Fruit fly (Drosophila melanogaster) whole organism, prepupa: ENCODE measurements around the gene Hsp26.

Experiments used
- CG10631 ChIP-seq: fragments of 200-800 bp; sonication (Bioruptor generic); optimal IDR thresholded peaks from 2 replicates; lab custom pipeline; 2016; ENCODE audit warnings: missing biosample characterization, missing genetic modification characterization
- CG10669 ChIP-seq: fragments of 200-800 bp; sonication (Bioruptor generic); optimal IDR thresholded peaks from 3 replicates; lab custom pipeline; 2018; ENCODE audit warnings: missing biosample characterization, mild to moderate bottlenecking, missing genetic modification characterization, moderate library complexity
- CG11294 ChIP-seq: fragments of 200-800 bp; sonication (Bioruptor generic); IDR thresholded peaks from 2 replicates; pipeline ENCODE4 v1.3.6; 2022; ENCODE audit warnings: missing biosample characterization, missing genetic modification characterization
- CG11762 ChIP-seq: fragments of 200-800 bp; sonication (Bioruptor generic); optimal IDR thresholded peaks from 3 replicates; lab custom pipeline; 2016; ENCODE audit warnings: missing biosample characterization, missing genetic modification characterization; ENCODE audit not compliant: insufficient read depth
- CG11902 ChIP-seq: fragments of 200-800 bp; sonication (Bioruptor generic); optimal IDR thresholded peaks from 3 replicates; lab custom pipeline; 2016; ENCODE audit warnings: missing biosample characterization, missing genetic modification characterization
- CG15336 ChIP-seq: fragments of 200-800 bp; sonication (Bioruptor generic); IDR thresholded peaks from 2 replicates; pipeline ENCODE4 v1.3.6; 2022; ENCODE audit warnings: missing biosample characterization, missing genetic modification characterization
- CG1621 ChIP-seq: fragments of 200-800 bp; sonication (Bioruptor generic); optimal IDR thresholded peaks from 3 replicates; lab custom pipeline; 2018; ENCODE audit warnings: missing biosample characterization, mild to moderate bottlenecking, missing genetic modification characterization
- CG16779 ChIP-seq: fragments of 200-800 bp; sonication (Bioruptor generic); optimal IDR thresholded peaks from 3 replicates; lab custom pipeline; 2017; ENCODE audit warnings: missing biosample characterization, mild to moderate bottlenecking, missing genetic modification characterization
- CG31627 ChIP-seq: fragments of 200-800 bp; sonication (Bioruptor generic); optimal IDR thresholded peaks from 3 replicates; lab custom pipeline; 2016; ENCODE audit warnings: missing biosample characterization, missing genetic modification characterization
- CG32006 ChIP-seq: fragments of 200-800 bp; sonication (Bioruptor generic); optimal IDR thresholded peaks from 3 replicates; lab custom pipeline; 2017; ENCODE audit warnings: missing biosample characterization, mild to moderate bottlenecking, missing genetic modification characterization
- CG34406 ChIP-seq: fragments of 200-800 bp; sonication (Bioruptor generic); optimal IDR thresholded peaks from 3 replicates; lab custom pipeline; 2016; ENCODE audit warnings: missing biosample characterization, missing genetic modification characterization
- CG3919 ChIP-seq: fragments of 200-800 bp; sonication (Bioruptor generic); optimal IDR thresholded peaks from 3 replicates; lab custom pipeline; 2016; ENCODE audit warnings: missing biosample characterization, missing genetic modification characterization
- CG4318 ChIP-seq: fragments of 200-800 bp; sonication (Bioruptor generic); optimal IDR thresholded peaks from 3 replicates; lab custom pipeline; 2017; ENCODE audit warnings: missing biosample characterization, mild to moderate bottlenecking, missing genetic modification characterization
- CG6276 ChIP-seq: fragments of 200-800 bp; sonication (Bioruptor generic); optimal IDR thresholded peaks from 2 replicates; lab custom pipeline; 2017; ENCODE audit warnings: missing biosample characterization, mild to moderate bottlenecking, missing genetic modification characterization
- CG6792 ChIP-seq: fragments of 200-800 bp; sonication (Bioruptor generic); optimal IDR thresholded peaks from 3 replicates; lab custom pipeline; 2016; ENCODE audit warnings: missing biosample characterization, missing genetic modification characterization
- CG6808 ChIP-seq: fragments of 200-800 bp; sonication (Bioruptor generic); optimal IDR thresholded peaks from 3 replicates; lab custom pipeline; 2017; ENCODE audit warnings: missing biosample characterization, missing genetic modification characterization, mild to moderate bottlenecking, moderate library complexity, missing genetic modification reagents
- CG6854 ChIP-seq: fragments of 200-800 bp; sonication (Bioruptor generic); optimal IDR thresholded peaks from 2 replicates; lab custom pipeline; 2017; ENCODE audit warnings: missing biosample characterization, mild to moderate bottlenecking, missing genetic modification characterization
- CG7368 ChIP-seq: fragments of 200-800 bp; sonication (Bioruptor generic); optimal IDR thresholded peaks from 3 replicates; lab custom pipeline; 2016; ENCODE audit warnings: missing biosample characterization, missing genetic modification characterization
- CG8119 ChIP-seq: fragments of 200-800 bp; sonication (Bioruptor generic); IDR thresholded peaks from 3 replicates; pipeline ENCODE4 v1.3.6; 2022; ENCODE audit warnings: missing biosample characterization, missing genetic modification characterization
- CG8632 ChIP-seq: fragments of 200-800 bp; sonication (Bioruptor generic); optimal IDR thresholded peaks from 3 replicates; lab custom pipeline; 2016; ENCODE audit warnings: missing biosample characterization, missing genetic modification characterization
- CG9139 ChIP-seq: fragments of 200-800 bp; sonication (Bioruptor generic); optimal IDR thresholded peaks from 3 replicates; lab custom pipeline; 2017; ENCODE audit warnings: missing biosample characterization, mild to moderate bottlenecking, missing genetic modification characterization
- Eip78C ChIP-seq: fragments of 200-800 bp; sonication (Bioruptor generic); peaks from one replicate; lab custom pipeline; 2016; ENCODE audit warnings: missing biosample characterization, missing genetic modification characterization
- Eip93F ChIP-seq: fragments of 200-800 bp; sonication (Bioruptor generic); optimal IDR thresholded peaks from 2 replicates; lab custom pipeline; 2016; ENCODE audit warnings: missing biosample characterization, mild to moderate bottlenecking, missing genetic modification characterization
- Ets21C ChIP-seq: fragments of 200-800 bp; sonication (Bioruptor generic); optimal IDR thresholded peaks from 3 replicates; lab custom pipeline; 2016; ENCODE audit warnings: missing biosample characterization, missing genetic modification characterization
- Ets96B ChIP-seq: fragments of 200-800 bp; optimal IDR thresholded peaks from 2 replicates; lab custom pipeline; 2019; ENCODE audit warnings: missing biosample characterization, mild to moderate bottlenecking, missing genetic modification characterization, moderate library complexity
- Gug ChIP-seq: fragments of 200-800 bp; sonication (Bioruptor generic); IDR thresholded peaks from 2 replicates; pipeline ENCODE4 v1.3.6; 2022; ENCODE audit warnings: missing biosample characterization, missing genetic modification characterization
- Hr38 ChIP-seq: sonication (Bioruptor generic); optimal IDR thresholded peaks from 2 replicates; lab custom pipeline; 2016; ENCODE audit warnings: missing biosample characterization, missing genetic modification characterization
- Hr39 ChIP-seq: fragments of 200-800 bp; sonication (Bioruptor generic); optimal IDR thresholded peaks from 2 replicates; lab custom pipeline; 2016; ENCODE audit warnings: missing biosample characterization, missing genetic modification characterization
- Hr4 ChIP-seq: fragments of 200-800 bp; sonication (Bioruptor generic); optimal IDR thresholded peaks from 3 replicates; lab custom pipeline; 2016; ENCODE audit warnings: missing biosample characterization, missing genetic modification characterization
- Lpt ChIP-seq: fragments of 200-800 bp; sonication (Bioruptor generic); optimal IDR thresholded peaks from 3 replicates; lab custom pipeline; 2016; ENCODE audit warnings: missing biosample characterization, missing genetic modification characterization
- Met ChIP-seq: fragments of 200-800 bp; sonication (Bioruptor generic); optimal IDR thresholded peaks from 3 replicates; lab custom pipeline; 2016; ENCODE audit warnings: missing biosample characterization, missing genetic modification characterization
- OdsH ChIP-seq: fragments of 200-800 bp; sonication (Bioruptor generic); optimal IDR thresholded peaks from 3 replicates; lab custom pipeline; 2016; ENCODE audit warnings: missing biosample characterization, missing genetic modification characterization
- Sox102F ChIP-seq: fragments of 200-800 bp; sonication (Bioruptor generic); optimal IDR thresholded peaks from 2 replicates; lab custom pipeline; 2016; ENCODE audit warnings: missing biosample characterization, mild to moderate bottlenecking, missing genetic modification characterization
- Sox15 ChIP-seq: fragments of 200-800 bp; sonication (Bioruptor generic); optimal IDR thresholded peaks from 3 replicates; lab custom pipeline; 2016; ENCODE audit warnings: missing biosample characterization, missing genetic modification characterization
- achi ChIP-seq: fragments of 200-800 bp; sonication (Bioruptor generic); optimal IDR thresholded peaks from 3 replicates; lab custom pipeline; 2016; ENCODE audit warnings: missing biosample characterization, missing genetic modification characterization
- acj6 ChIP-seq: fragments of 200-800 bp; sonication (Bioruptor generic); optimal IDR thresholded peaks from 3 replicates; lab custom pipeline; 2016; ENCODE audit warnings: missing biosample characterization, missing genetic modification characterization
- cyc ChIP-seq: fragments of 200-800 bp; sonication (Bioruptor generic); optimal IDR thresholded peaks from 3 replicates; lab custom pipeline; 2016; ENCODE audit warnings: missing biosample characterization, missing genetic modification characterization
- dac ChIP-seq: fragments of 200-800 bp; sonication (Bioruptor generic); optimal IDR thresholded peaks from 2 replicates; lab custom pipeline; 2017; ENCODE audit warnings: missing biosample characterization, mild to moderate bottlenecking, missing genetic modification characterization
- dsx ChIP-seq: fragments of 200-800 bp; optimal IDR thresholded peaks from 3 replicates; lab custom pipeline; 2019; ENCODE audit warnings: missing biosample characterization, mild to moderate bottlenecking, missing genetic modification characterization, moderate library complexity; ENCODE audit not compliant: poor library complexity, severe bottlenecking
- eg ChIP-seq: fragments of 200-800 bp; sonication (Bioruptor generic); IDR thresholded peaks from 3 replicates; pipeline ENCODE4 v1.3.6; 2022; ENCODE audit warnings: missing biosample characterization, missing genetic modification characterization
- esn ChIP-seq: fragments of 200-800 bp; sonication (Bioruptor generic); optimal IDR thresholded peaks from 2 replicates; lab custom pipeline; 2016; ENCODE audit warnings: missing biosample characterization, mild to moderate bottlenecking, missing genetic modification characterization, moderate library complexity
- fd59A ChIP-seq: fragments of 200-800 bp; sonication (Bioruptor generic); optimal IDR thresholded peaks from 2 replicates; lab custom pipeline; 2017; ENCODE audit warnings: missing biosample characterization, mild to moderate bottlenecking, missing genetic modification characterization, missing genetic modification reagents
- fd85E ChIP-seq: fragments of 200-800 bp; sonication (Bioruptor generic); optimal IDR thresholded peaks from 3 replicates; lab custom pipeline; 2016; ENCODE audit warnings: missing biosample characterization, missing genetic modification characterization
- fkh ChIP-seq: fragments of 200-800 bp; sonication (Bioruptor generic); optimal IDR thresholded peaks from 3 replicates; lab custom pipeline; 2017; ENCODE audit warnings: missing biosample characterization, mild to moderate bottlenecking, missing genetic modification characterization, moderate library complexity
- lz ChIP-seq: fragments of 200-800 bp; sonication (Bioruptor generic); optimal IDR thresholded peaks from 3 replicates; lab custom pipeline; 2016; ENCODE audit warnings: missing biosample characterization, missing genetic modification characterization
- net ChIP-seq: fragments of 200-800 bp; sonication (Bioruptor generic); optimal IDR thresholded peaks from 3 replicates; lab custom pipeline; 2016; ENCODE audit warnings: missing biosample characterization, missing genetic modification characterization
- salr ChIP-seq, 2 experiments: fragments of 200-800 bp; sonication (Bioruptor generic); optimal IDR thresholded peaks; 3 replicates each; lab custom pipeline; 2016 to 2018; ENCODE audit warnings: missing biosample characterization in 2 of 2, missing genetic modification characterization in 2 of 2, mild to moderate bottlenecking in 1 of 2
- spab ChIP-seq: fragments of 200-800 bp; sonication (Bioruptor generic); optimal IDR thresholded peaks from 2 replicates; lab custom pipeline; 2017; ENCODE audit warnings: missing biosample characterization, mild to moderate bottlenecking, missing genetic modification characterization, missing genetic modification reagents
- ss ChIP-seq, 2 experiments: fragments of 200-800 bp; sonication (Bioruptor generic); optimal IDR thresholded peaks; 2 replicates in 1 of 2; 3 replicates in 1 of 2; lab custom pipeline; 2017 to 2018; ENCODE audit warnings: mild to moderate bottlenecking in 2 of 2, missing biosample characterization in 2 of 2, missing genetic modification characterization in 2 of 2, moderate library complexity in 1 of 2
- svp ChIP-seq: fragments of 200-800 bp; sonication (Bioruptor generic); peaks from one replicate; lab custom pipeline; 2016; ENCODE audit warnings: missing biosample characterization, missing genetic modification characterization
- topi ChIP-seq: fragments of 200-800 bp; sonication (Bioruptor generic); optimal IDR thresholded peaks from 3 replicates; lab custom pipeline; 2016; ENCODE audit warnings: missing biosample characterization, missing genetic modification characterization

Hsp26 gene

dm6 chr3L:9399013-9399750 is 22.0 kb upstream of the Hsp26 start, which contains the start of gene CG4080:
TSS of gene CG4080 (minus strand) at chr3L:9399227.
- TF ChIP-seq CG1621 (tag; lab: Kevin White, UChicago) (peak; percentile 30), CG6276 (GFP tag; lab: Kevin White, UChicago) (no peak), esn (peak; percentile 61), CG10669 (GFP tag; lab: Kevin White, UChicago) (no peak), spab (no peak), dac (GFP tag; lab: Kevin White, UChicago) (no peak), Sox102F (GFP tag; lab: Kevin White, UChicago) (peak; percentile 64), CG16779 (tag; lab: Kevin White, UChicago) (peak; percentile 43), Hr38 (GFP tag; lab: Kevin White, UChicago) (no peak), CG6854 (peak; percentile 9), CG6792 (GFP tag; lab: Kevin White, UChicago) (no peak), lz (GFP tag; lab: Kevin White, UChicago) (peak; percentile 37), Eip78C (GFP tag; lab: Kevin White, UChicago) (peak; percentile 79), eg (no peak), Ets21C (GFP tag; lab: Kevin White, UChicago) (no peak), CG7368 (GFP tag; lab: Kevin White, UChicago) (no peak), CG15336 (GFP tag; lab: Robert Waterston, UW) (no peak), Eip93F (GFP tag; lab: Kevin White, UChicago) (peak; percentile 61), dsx (GFP tag; lab: Kevin White, UChicago) (peak; percentile 48), salr (GFP tag; optimal IDR thresholded peaks at IDR 0.05; lab: Kevin White, UChicago) (no peak), CG11902 (GFP tag; lab: Kevin White, UChicago) (no peak), CG4318 (GFP tag; lab: Kevin White, UChicago) (no peak), Sox15 (GFP tag; lab: Kevin White, UChicago) (no peak), net (GFP tag; lab: Kevin White, UChicago) (no peak), Met (peak; percentile 64), topi (GFP tag; lab: Kevin White, UChicago) (peak; percentile 46), Hr4 (GFP tag; lab: Kevin White, UChicago) (no peak), CG8632 (GFP tag; lab: Kevin White, UChicago) (peak; percentile 26), fd85E (no peak), CG10631 (no peak), ss (GFP tag; optimal IDR thresholded peaks at IDR 0.05; lab: Kevin White, UChicago) (peak in 1 of 2 experiments; percentile 10), CG31627 (GFP tag; lab: Kevin White, UChicago) (no peak), achi (peak; percentile 5), CG9139 (GFP tag; lab: Kevin White, UChicago) (no peak), CG6808 (GFP tag; lab: Kevin White, UChicago) (no peak), cyc (GFP tag; lab: Kevin White, UChicago) (peak; percentile 31), svp (peak; percentile 59), Hr39 (GFP tag; lab: Kevin White, UChicago) (no peak), CG3919 (no peak), fkh (GFP tag; lab: Kevin White, UChicago) (peak; percentile 82), Gug (GFP tag; lab: Robert Waterston, UW) (no peak), CG11762 (GFP tag; lab: Kevin White, UChicago) (no peak), fd59A (GFP tag; lab: Kevin White, UChicago) (no peak), CG8119 (GFP tag; lab: Robert Waterston, UW) (no peak), CG11294 (GFP tag; lab: Robert Waterston, UW) (no peak), CG34406 (GFP tag; lab: Kevin White, UChicago) (no peak), Ets96B (tag; lab: Kevin White, UChicago) (no peak), Lpt (GFP tag; lab: Kevin White, UChicago) (no peak), OdsH (GFP tag; lab: Kevin White, UChicago) (no peak), CG32006 (GFP tag; lab: Kevin White, UChicago) (no peak), acj6 (GFP tag; lab: Kevin White, UChicago) (peak; percentile 8)
